Worm (Caenorhabditis elegans) whole organism, early embryonic: ENCODE results near the gene secs-1.

Source experiments
- B0310.2 ChIP-seq: sonication (generic microtip); optimal IDR thresholded peaks from 2 replicates; lab custom pipeline; 2016; ENCODE audit warnings: mild to moderate bottlenecking, missing genetic modification characterization, missing compliant biosample characterization
- ama-1 ChIP-seq: fragments of 150-350 bp; optimal IDR thresholded peaks from 2 replicates; lab custom pipeline; 2014
- ceh-13 ChIP-seq: fragments of 200-800 bp; sonication (Bioruptor generic); optimal IDR thresholded peaks from 2 replicates; lab custom pipeline; 2018; ENCODE audit warnings: mild to moderate bottlenecking, missing genetic modification characterization, missing compliant biosample characterization
- ceh-36 ChIP-seq: sonication (generic microtip); optimal IDR thresholded peaks from 2 replicates; lab custom pipeline; 2016; ENCODE audit warnings: missing genetic modification characterization, inconsistent platforms, missing compliant biosample characterization
- hmbx-1 ChIP-seq: sonication (generic microtip); optimal IDR thresholded peaks from 2 replicates; lab custom pipeline; 2016; ENCODE audit warnings: mild to moderate bottlenecking, missing genetic modification characterization, missing compliant biosample characterization
- hnd-1 ChIP-seq: sonication (generic microtip); optimal IDR thresholded peaks from 2 replicates; lab custom pipeline; 2016; ENCODE audit warnings: missing genetic modification characterization, missing compliant biosample characterization
- pes-1 ChIP-seq: fragments of 200-800 bp; sonication (Bioruptor generic); IDR thresholded peaks from 2 replicates; pipeline ENCODE4 v1.3.6; 2022; ENCODE audit warnings: missing genetic modification reagents, missing genetic modification characterization, missing compliant biosample characterization
- tra-4 ChIP-seq: sonication (generic microtip); optimal IDR thresholded peaks from 2 replicates; lab custom pipeline; 2017; ENCODE audit warnings: missing genetic modification characterization, missing compliant biosample characterization

DNA sequence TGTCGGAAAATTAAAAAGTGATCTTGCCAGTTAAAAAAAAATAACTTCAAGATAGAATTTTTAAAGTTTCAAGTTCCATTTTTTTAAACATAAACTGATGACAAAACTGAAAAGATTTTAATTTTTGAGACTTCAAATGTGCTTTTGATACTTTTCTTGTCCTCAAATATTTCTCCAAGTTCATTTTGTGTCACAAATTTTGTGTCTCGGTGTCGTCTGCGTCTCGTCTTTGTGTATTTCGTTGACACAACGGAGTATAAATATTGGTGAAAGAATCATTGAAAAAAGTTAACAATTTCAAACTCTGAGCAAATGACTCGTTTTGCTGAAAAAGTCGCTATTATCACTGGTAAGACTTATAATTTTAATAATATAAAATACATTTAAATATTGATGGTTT lies 20.3 kb downstream of the secs-1 start, which contains the start of gene D1054.8:
- TF ChIP-seq ceh-36 (tag; lab: Kevin White, UChicago) = no peak
- no peak for TF ChIP-seq tra-4 (tag; lab: Kevin White, UChicago)
- no peak for TF ChIP-seq ama-1 (lab: Kevin White, UChicago)
- no peak for TF ChIP-seq B0310.2 (tag; lab: Kevin White, UChicago)
- TF ChIP-seq hmbx-1 = no peak
- no peak for TF ChIP-seq ceh-13 (GFP tag; lab: Kevin White, UChicago)
- no peak for TF ChIP-seq pes-1
- TF ChIP-seq hnd-1 (tag; lab: Kevin White, UChicago) = no peak
